Worm (Caenorhabditis elegans) whole organism, L1 larva: Measurements from ENCODE around the gene grd-3.
"Not testable (repeated sequence)": the region's sequence is repeated elsewhere in the genome, so short reads cannot be mapped to it uniquely, and the experiment has no call there.

Experiments used
- C34B4.2 ChIP-seq: sonication (generic microtip); optimal IDR thresholded peaks from 2 replicates; lab custom pipeline; 2017; ENCODE audit warnings: mild to moderate bottlenecking, missing genetic modification characterization, missing compliant biosample characterization
- aha-1 ChIP-seq: fragments of 150-350 bp; optimal IDR thresholded peaks from 2 replicates; lab custom pipeline; 2014; ENCODE audit warnings: missing biosample characterization, missing genetic modification characterization
- alr-1 ChIP-seq: fragments of 200-800 bp; sonication (Bioruptor generic); optimal IDR thresholded peaks from 2 replicates; lab custom pipeline; 2018; ENCODE audit warnings: borderline replicate concordance, mild to moderate bottlenecking, missing genetic modification characterization, missing compliant biosample characterization
- aly-2 ChIP-seq: fragments of 150-350 bp; optimal IDR thresholded peaks from 2 replicates; lab custom pipeline; 2014; ENCODE audit warnings: missing biosample characterization, missing genetic modification characterization
- blmp-1 ChIP-seq: fragments of 150-350 bp; optimal IDR thresholded peaks from 2 replicates; lab custom pipeline; 2014; ENCODE audit warnings: missing biosample characterization, missing genetic modification characterization
- ceh-63 ChIP-seq: fragments of 200-800 bp; sonication (Bioruptor generic); optimal IDR thresholded peaks from 2 replicates; lab custom pipeline; 2018; ENCODE audit warnings: mild to moderate bottlenecking, missing genetic modification characterization, missing compliant biosample characterization
- ceh-8 ChIP-seq: fragments of 200-800 bp; sonication (Bioruptor generic); optimal IDR thresholded peaks from 2 replicates; lab custom pipeline; 2018; ENCODE audit warnings: mild to moderate bottlenecking, missing genetic modification characterization, moderate library complexity, missing compliant biosample characterization
- ces-1 ChIP-seq: fragments of 150-350 bp; optimal IDR thresholded peaks from 2 replicates; lab custom pipeline; 2014; ENCODE audit warnings: missing biosample characterization, missing genetic modification reagents, missing genetic modification characterization
- efl-3 ChIP-seq: fragments of 200-800 bp; sonication (Bioruptor generic); optimal IDR thresholded peaks from 2 replicates; lab custom pipeline; 2018; ENCODE audit warnings: mild to moderate bottlenecking, missing genetic modification characterization, missing compliant biosample characterization
- egl-13 ChIP-seq: sonication (generic microtip); optimal IDR thresholded peaks from 2 replicates; lab custom pipeline; 2016; ENCODE audit warnings: missing genotype, missing genetic modification reagents, missing genetic modification characterization, missing compliant biosample characterization
- egl-27 ChIP-seq, 2 experiments: fragments of 150-350 bp in 1 of 2; sonication (generic microtip); optimal IDR thresholded peaks; 3 replicates each; lab custom pipeline; 2017 to 2018; ENCODE audit warnings: missing biosample characterization in 2 of 2, missing genetic modification characterization in 2 of 2, missing genetic modification reagents in 2 of 2
- elt-3 ChIP-seq, 6 experiments: fragments of 150-350 bp in 1 of 6; sonication (generic microtip); optimal IDR thresholded peaks; 2 replicates each; lab custom pipeline; 2017 to 2018; ENCODE audit warnings: missing biosample characterization in 6 of 6, missing genetic modification characterization in 6 of 6, inconsistent platforms in 1 of 6
- hlh-4 ChIP-seq: sonication (generic microtip); optimal IDR thresholded peaks from 2 replicates; lab custom pipeline; 2016; ENCODE audit warnings: mild to moderate bottlenecking, missing genetic modification characterization, missing compliant biosample characterization
- hpl-2 ChIP-seq: fragments of 150-350 bp; optimal IDR thresholded peaks from 2 replicates; lab custom pipeline; 2014; ENCODE audit warnings: missing biosample characterization, missing genetic modification reagents, missing genetic modification characterization
- isw-1 ChIP-seq: fragments of 200-800 bp; sonication (Bioruptor generic); IDR thresholded peaks from 2 replicates; pipeline ENCODE4 v1.3.6; 2022; ENCODE audit warnings: missing genetic modification characterization, missing compliant biosample characterization
- lin-13 ChIP-seq: fragments of 150-350 bp; optimal IDR thresholded peaks from 2 replicates; lab custom pipeline; 2014; ENCODE audit warnings: missing biosample characterization, missing genetic modification reagents, missing genetic modification characterization
- lin-14 ChIP-seq: fragments of 200-800 bp; sonication (Bioruptor generic); optimal IDR thresholded peaks from 2 replicates; lab custom pipeline; 2018; ENCODE audit warnings: mild to moderate bottlenecking, missing genetic modification characterization, moderate library complexity, missing compliant biosample characterization
- lin-39 ChIP-seq: fragments of 150-350 bp; optimal IDR thresholded peaks from 2 replicates; lab custom pipeline; 2014; ENCODE audit warnings: missing biosample characterization, missing genetic modification reagents, missing genetic modification characterization
- lsy-2 ChIP-seq, 2 experiments: fragments of 150-350 bp; optimal IDR thresholded peaks; 2 replicates each; lab custom pipeline; 2014; ENCODE audit warnings: missing biosample characterization in 2 of 2, missing genetic modification characterization in 2 of 2
- mab-9 ChIP-seq: fragments of 200-800 bp; sonication (Bioruptor generic); IDR thresholded peaks from 2 replicates; pipeline ENCODE4 v1.3.6; 2022; ENCODE audit warnings: missing genetic modification reagents, missing genetic modification characterization, missing compliant biosample characterization
- mdl-1 ChIP-seq, 2 experiments: fragments of 150-350 bp; optimal IDR thresholded peaks; 2 replicates each; lab custom pipeline; 2014 to 2017; ENCODE audit warnings: missing biosample characterization in 2 of 2, missing genetic modification characterization in 2 of 2, inconsistent platforms in 1 of 2
- mef-2 ChIP-seq: fragments of 150-350 bp; optimal IDR thresholded peaks from 2 replicates; lab custom pipeline; 2014; ENCODE audit warnings: missing biosample characterization, missing genetic modification characterization
- mep-1 ChIP-seq: fragments of 150-350 bp; optimal IDR thresholded peaks from 2 replicates; lab custom pipeline; 2014; ENCODE audit warnings: missing biosample characterization, missing genetic modification characterization
- nhr-20 ChIP-seq: sonication (generic microtip); optimal IDR thresholded peaks from 2 replicates; lab custom pipeline; 2016; ENCODE audit warnings: mild to moderate bottlenecking, missing genetic modification characterization, missing compliant biosample characterization
- nhr-47 ChIP-seq: sonication (generic microtip); optimal IDR thresholded peaks from 2 replicates; lab custom pipeline; 2016; ENCODE audit warnings: mild to moderate bottlenecking, missing genetic modification characterization, moderate library complexity, missing compliant biosample characterization
- nhr-71 ChIP-seq: sonication (generic microtip); optimal IDR thresholded peaks from 2 replicates; lab custom pipeline; 2016; ENCODE audit warnings: mild to moderate bottlenecking, missing genetic modification characterization, moderate library complexity, missing compliant biosample characterization
- nhr-77 ChIP-seq: fragments of 150-350 bp; optimal IDR thresholded peaks from 2 replicates; lab custom pipeline; 2014; ENCODE audit warnings: missing biosample characterization, missing genetic modification characterization
- nhr-85 ChIP-seq: sonication (generic microtip); peaks from one replicate; lab custom pipeline; 2016; ENCODE audit warnings: missing genetic modification characterization, inconsistent platforms, missing compliant biosample characterization
- nhr-90 ChIP-seq: sonication (generic microtip); optimal IDR thresholded peaks from 2 replicates; lab custom pipeline; 2016; ENCODE audit warnings: mild to moderate bottlenecking, missing genetic modification characterization, missing compliant biosample characterization; ENCODE audit not compliant: poor library complexity
- pag-3 ChIP-seq: sonication (generic microtip); optimal IDR thresholded peaks from 2 replicates; lab custom pipeline; 2017; ENCODE audit warnings: missing genetic modification characterization, mild to moderate bottlenecking, missing compliant biosample characterization, antibody characterized with exemption, borderline replicate concordance; ENCODE audit not compliant: insufficient read depth
- pax-3 ChIP-seq: fragments of 200-800 bp; sonication (Bioruptor generic); optimal IDR thresholded peaks from 2 replicates; lab custom pipeline; 2018; ENCODE audit warnings: mild to moderate bottlenecking, missing genetic modification characterization, moderate library complexity, missing compliant biosample characterization
- pqm-1 ChIP-seq: sonication (generic microtip); optimal IDR thresholded peaks from 3 replicates; lab custom pipeline; 2017; ENCODE audit warnings: missing biosample characterization, missing genetic modification characterization
- rnt-1 ChIP-seq: sonication (generic microtip); optimal IDR thresholded peaks from 2 replicates; lab custom pipeline; 2016; ENCODE audit warnings: mild to moderate bottlenecking, missing genetic modification characterization, moderate library complexity, missing compliant biosample characterization
- sup-37 ChIP-seq: fragments of 200-800 bp; sonication (Bioruptor generic); optimal IDR thresholded peaks from 2 replicates; lab custom pipeline; 2018; ENCODE audit warnings: mild to moderate bottlenecking, missing genetic modification characterization, missing compliant biosample characterization
- tlp-1 ChIP-seq: fragments of 150-350 bp; optimal IDR thresholded peaks from 2 replicates; lab custom pipeline; 2014; ENCODE audit warnings: missing biosample characterization, missing genetic modification characterization
- unc-130 ChIP-seq: fragments of 150-350 bp; optimal IDR thresholded peaks from 2 replicates; lab custom pipeline; 2017; ENCODE audit warnings: missing biosample characterization, missing genetic modification characterization, inconsistent platforms
- unc-30 ChIP-seq: sonication (generic microtip); optimal IDR thresholded peaks from 2 replicates; lab custom pipeline; 2017; ENCODE audit warnings: missing biosample characterization, missing genetic modification characterization
- unc-86 ChIP-seq: sonication (generic microtip); optimal IDR thresholded peaks from 2 replicates; lab custom pipeline; 2016; ENCODE audit warnings: missing genetic modification characterization, missing compliant biosample characterization
- vab-15 ChIP-seq: sonication (generic microtip); optimal IDR thresholded peaks from 2 replicates; lab custom pipeline; 2017; ENCODE audit warnings: missing genotype, mild to moderate bottlenecking, missing genetic modification characterization, missing compliant biosample characterization
- xbp-1 ChIP-seq: sonication (generic microtip); optimal IDR thresholded peaks from 2 replicates; lab custom pipeline; 2016; ENCODE audit warnings: missing genetic modification characterization, missing compliant biosample characterization
- zag-1 ChIP-seq: fragments of 150-350 bp; optimal IDR thresholded peaks from 2 replicates; lab custom pipeline; 2014; ENCODE audit warnings: missing biosample characterization, missing genetic modification characterization
- zip-4 ChIP-seq: fragments of 200-800 bp; sonication (Bioruptor generic); optimal IDR thresholded peaks from 2 replicates; lab custom pipeline; 2018; ENCODE audit warnings: mild to moderate bottlenecking, missing genetic modification characterization, moderate library complexity, missing compliant biosample characterization
- ztf-11 ChIP-seq, 2 experiments: sonication (generic microtip); optimal IDR thresholded peaks; 2 replicates each; lab custom pipeline; 2016 to 2017; ENCODE audit warnings: missing genetic modification characterization in 2 of 2, missing biosample characterization in 1 of 2, missing compliant biosample characterization in 1 of 2

The grd-3 gene

DNA sequence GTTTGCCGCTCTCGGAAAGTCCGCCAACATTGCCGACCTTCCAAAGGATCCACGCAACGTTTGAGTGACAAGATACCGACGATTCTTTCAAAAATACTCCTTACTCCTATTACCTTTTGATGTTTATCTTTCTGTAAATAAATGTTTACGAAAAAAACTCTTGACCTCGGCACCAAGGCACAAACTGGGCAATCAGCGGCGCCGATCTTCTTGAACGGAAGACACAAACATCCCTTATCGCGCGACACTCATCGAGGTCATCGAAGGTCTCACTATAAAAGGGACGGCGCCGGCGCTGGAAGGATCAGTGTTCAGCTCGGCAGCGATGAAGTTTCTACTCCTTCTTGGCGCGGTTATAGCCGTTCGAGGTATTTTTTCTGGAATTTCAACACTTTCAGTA lies at the start of gene grd-3:
Gene grd-3, plus strand, starts transcription at position 302 of the 400 bp plus-strand sequence.
- TF ChIP-seq ztf-11 (tag; optimal IDR thresholded peaks at IDR 0.05; lab: Kevin White, UChicago) (no peak), nhr-71 (peak; percentile 51), mab-9 (no peak), pqm-1 (no peak), nhr-20 (tag; lab: Kevin White, UChicago) (peak; percentile 11), hpl-2 (GFP tag; lab: Kevin White, UChicago) (no peak), blmp-1 (tag; lab: Kevin White, UChicago) (no peak), unc-130 (tag; lab: Kevin White, UChicago) (no peak), ceh-8 (no peak), elt-3 (tag; optimal IDR thresholded peaks at IDR 0.05; lab: Kevin White, UChicago) (no peak), lin-39 (tag; lab: Kevin White, UChicago) (no peak), lsy-2 (tag; optimal IDR thresholded peaks at IDR 0.05; lab: Kevin White, UChicago) (no peak), zip-4 (no peak), mep-1 (tag; lab: Kevin White, UChicago) (no peak), nhr-77 (tag; lab: Kevin White, UChicago) (no peak), xbp-1 (tag; lab: Kevin White, UChicago) (no peak), aha-1 (no peak), ceh-63 (no peak), lin-14 (GFP tag; lab: Kevin White, UChicago) (peak; percentile 70), pax-3 (no peak), sup-37 (GFP tag; lab: Kevin White, UChicago) (no peak), unc-30 (tag; lab: Kevin White, UChicago) (no peak), pag-3 (no peak), tlp-1 (tag; lab: Kevin White, UChicago) (no peak), ces-1 (no peak), nhr-85 (tag; lab: Kevin White, UChicago) (peak; percentile 95), rnt-1 (tag; lab: Kevin White, UChicago) (peak; percentile 8), alr-1 (tag; lab: Kevin White, UChicago) (no peak), egl-27 (tag; optimal IDR thresholded peaks at IDR 0.05; lab: Kevin White, UChicago) (no peak)
- TF ChIP-seq, all 84 proteins: peak for 5

DNA sequence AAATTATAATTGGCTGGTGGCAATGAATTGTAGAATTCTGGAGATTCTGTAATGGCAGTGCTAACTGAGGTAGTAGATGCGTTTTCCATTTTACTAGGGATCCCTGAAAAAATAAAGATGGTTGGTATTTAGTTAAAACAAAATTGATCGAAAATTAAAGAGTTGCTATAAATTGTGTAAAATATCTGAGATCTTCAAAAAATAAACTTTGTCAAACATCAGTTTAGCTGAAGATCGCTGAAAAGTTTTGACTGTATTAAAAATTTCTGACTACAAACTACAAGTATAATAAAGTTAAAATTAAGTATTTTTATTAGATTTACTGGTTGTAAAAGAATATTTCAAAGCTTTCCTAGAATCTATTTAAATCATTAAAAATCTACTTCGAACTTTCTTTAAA lies 49.5 kb upstream of the grd-3 start, which contains the start of gene B0546.5:
Gene B0546.5, minus strand, starts transcription at position 101 of the 400 bp plus-strand sequence.
- TF ChIP-seq lin-13 (GFP tag; lab: Kevin White, UChicago); egl-13 (tag; lab: Kevin White, UChicago); vab-15 (tag; lab: Kevin White, UChicago): not testable (repeated sequence)

- TF ChIP-seq ztf-11 (tag; optimal IDR thresholded peaks at IDR 0.05; lab: Kevin White, UChicago); efl-3 (GFP tag; lab: Kevin White, UChicago); nhr-90: not testable (repeated sequence)
Observed at ce11 chrIV:3394066-3394465, 45.4 kb upstream of the grd-3 start, which contains the start of gene C04C3.4. Gene C04C3.4 (plus strand): TSS chrIV:3394366.

DNA sequence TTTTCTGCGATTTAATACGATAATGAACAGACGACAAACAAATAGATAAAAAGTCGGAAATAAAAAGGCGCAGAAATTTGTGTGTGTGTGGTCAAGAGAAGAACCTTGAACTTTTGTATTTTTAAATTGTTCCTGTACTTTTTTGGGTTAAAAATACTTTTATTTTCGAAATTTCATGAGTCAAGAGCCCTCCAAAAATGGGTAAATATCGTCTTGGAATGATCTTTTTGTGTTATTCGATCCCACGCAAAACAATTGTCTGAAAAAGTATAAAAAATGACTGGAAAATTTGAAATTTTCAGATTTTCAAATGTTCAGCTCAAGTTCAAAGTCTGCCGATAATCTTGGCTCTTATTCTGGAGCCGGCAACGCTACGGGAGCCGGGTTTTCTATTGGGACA lies 43.9 kb upstream of the grd-3 start, which contains the start of gene C04C3.14:
Gene C04C3.14, plus strand, starts transcription at position 301 of the 400 bp plus-strand sequence.
- no peak for TF ChIP-seq mab-9
- no peak for TF ChIP-seq mdl-1 (tag; optimal IDR thresholded peaks at IDR 0.05; lab: Kevin White, UChicago)
- TF ChIP-seq egl-13 (tag; lab: Kevin White, UChicago): no peak
- TF ChIP-seq hlh-4: no peak
- no peak for TF ChIP-seq aha-1
- TF ChIP-seq alr-1 (tag; lab: Kevin White, UChicago): no peak
- no peak for TF ChIP-seq aly-2
- TF ChIP-seq pqm-1: no peak
- TF ChIP-seq efl-3 (GFP tag; lab: Kevin White, UChicago): no peak
- no peak for TF ChIP-seq mef-2
- TF ChIP-seq unc-86 (tag; lab: Kevin White, UChicago): no peak
- TF ChIP-seq egl-27 (tag; optimal IDR thresholded peaks at IDR 0.05; lab: Kevin White, UChicago): no peak
- no peak for TF ChIP-seq isw-1 (GFP tag; lab: Robert Waterston, UW)
- no peak for TF ChIP-seq C34B4.2 (tag; lab: Kevin White, UChicago)
- no peak for TF ChIP-seq nhr-47 (tag; lab: Kevin White, UChicago)
- TF ChIP-seq zag-1 (tag; lab: Kevin White, UChicago): no peak
- TF ChIP-seq nhr-20 (tag; lab: Kevin White, UChicago): no peak
